Worm (Caenorhabditis elegans) whole organism, L4 larva: ENCODE data around the gene C16A3.5.

Source experiments
- ceh-28 ChIP-seq: fragments of 150-350 bp; optimal IDR thresholded peaks from 2 replicates; lab custom pipeline; 2014; ENCODE audit warnings: missing biosample characterization, missing genetic modification reagents, missing genetic modification characterization
- lsy-2 ChIP-seq, 2 experiments: fragments of 150-350 bp in 1 of 2; sonication (generic microtip) in 1 of 2; optimal IDR thresholded peaks; 2 replicates each; lab custom pipeline; 2014 to 2017; ENCODE audit warnings: missing biosample characterization in 2 of 2, missing genetic modification characterization in 2 of 2
- saeg-2 ChIP-seq: fragments of 200-800 bp; sonication (Bioruptor generic); IDR thresholded peaks from 2 replicates; pipeline ENCODE4 v1.3.6; 2022; ENCODE audit warnings: missing genetic modification reagents, missing genetic modification characterization, missing compliant biosample characterization

ce11 chrIII:6367712-6368111 lies 12.9 kb upstream of the C16A3.5 start, which contains the start of the genes C56G2.15 and thoc-2:
- TF ChIP-seq ceh-28 (tag; lab: Kevin White, UChicago) (no peak), saeg-2 (GFP tag; lab: Robert Waterston, UW) (no peak), lsy-2 (tag; optimal IDR thresholded peaks at IDR 0.05; lab: Kevin White, UChicago) (peak in 1 of 2 experiments; percentile 68)
